Fruit fly (Drosophila melanogaster) whole organism, pupa: ENCODE data around the gene Rubicon.

Experiments used
- CG10348 ChIP-seq: fragments of 200-800 bp; sonication (Bioruptor generic); IDR thresholded peaks from 2 replicates; pipeline ENCODE4 v1.3.6; 2022; ENCODE audit warnings: missing biosample characterization, missing genetic modification characterization
- CG12605 ChIP-seq: fragments of 200-800 bp; sonication (Bioruptor generic); IDR thresholded peaks from 2 replicates; pipeline ENCODE4 v1.3.6; 2022; ENCODE audit warnings: missing biosample characterization, missing genetic modification characterization
- CG13204 ChIP-seq: fragments of 200-800 bp; sonication (Bioruptor generic); optimal IDR thresholded peaks from 2 replicates; lab custom pipeline; 2018; ENCODE audit warnings: missing biosample characterization, mild to moderate bottlenecking, missing genetic modification characterization, moderate library complexity
- CG14655 ChIP-seq: fragments of 200-800 bp; sonication (Bioruptor generic); optimal IDR thresholded peaks from 3 replicates; lab custom pipeline; 2017; ENCODE audit warnings: mild to moderate bottlenecking, missing biosample characterization, missing genetic modification reagents, missing genetic modification characterization
- CG15710 ChIP-seq: fragments of 200-800 bp; sonication (Bioruptor generic); optimal IDR thresholded peaks from 2 replicates; lab custom pipeline; 2018; ENCODE audit warnings: missing biosample characterization, mild to moderate bottlenecking, missing genetic modification characterization, moderate library complexity
- CG17806 ChIP-seq: fragments of 200-800 bp; sonication (Bioruptor generic); optimal IDR thresholded peaks from 2 replicates; lab custom pipeline; 2018; ENCODE audit warnings: missing biosample characterization, mild to moderate bottlenecking, missing genetic modification characterization, moderate library complexity
- CG32121 ChIP-seq: fragments of 200-800 bp; sonication (Bioruptor generic); IDR thresholded peaks from 2 replicates; pipeline ENCODE4 v1.3.6; 2022; ENCODE audit warnings: missing biosample characterization, missing genetic modification characterization
- CG34367 ChIP-seq: fragments of 200-800 bp; sonication (Bioruptor generic); optimal IDR thresholded peaks from 2 replicates; lab custom pipeline; 2018; ENCODE audit warnings: missing biosample characterization, mild to moderate bottlenecking, missing genetic modification characterization
- CG4496 ChIP-seq: fragments of 200-800 bp; sonication (Bioruptor generic); IDR thresholded peaks from 3 replicates; pipeline ENCODE4 v1.3.6; 2022; ENCODE audit warnings: missing biosample characterization, missing genetic modification characterization
- CG8159 ChIP-seq: fragments of 200-800 bp; sonication (Bioruptor generic); optimal IDR thresholded peaks from 3 replicates; lab custom pipeline; 2018; ENCODE audit warnings: missing biosample characterization, mild to moderate bottlenecking, missing genetic modification characterization, moderate library complexity
- CG8301 ChIP-seq: fragments of 200-800 bp; sonication (Bioruptor generic); optimal IDR thresholded peaks from 2 replicates; lab custom pipeline; 2018; ENCODE audit warnings: missing biosample characterization, mild to moderate bottlenecking, missing genetic modification characterization
- CG9948 ChIP-seq: fragments of 200-800 bp; sonication (Bioruptor generic); optimal IDR thresholded peaks from 2 replicates; lab custom pipeline; 2018; ENCODE audit warnings: missing biosample characterization, mild to moderate bottlenecking, missing genetic modification characterization, moderate library complexity
- D1 ChIP-seq: fragments of 200-800 bp; sonication (Bioruptor generic); optimal IDR thresholded peaks from 2 replicates; lab custom pipeline; 2018; ENCODE audit warnings: missing biosample characterization, mild to moderate bottlenecking, missing genetic modification characterization, moderate library complexity
- EcR ChIP-seq: fragments of 200-800 bp; sonication (Bioruptor generic); optimal IDR thresholded peaks from 3 replicates; lab custom pipeline; 2019; ENCODE audit warnings: missing biosample characterization, missing genetic modification characterization, mild to moderate bottlenecking, moderate library complexity, missing genetic modification reagents
- Ets98B ChIP-seq: fragments of 200-800 bp; sonication (Bioruptor generic); IDR thresholded peaks from 2 replicates; pipeline ENCODE4 v1.3.6; 2022; ENCODE audit warnings: missing biosample characterization, missing genetic modification characterization
- Pif1A ChIP-seq: fragments of 200-800 bp; sonication (Bioruptor generic); optimal IDR thresholded peaks from 3 replicates; lab custom pipeline; 2016; ENCODE audit warnings: missing biosample characterization, missing genetic modification characterization
- Pif1B ChIP-seq: fragments of 200-800 bp; sonication (Bioruptor generic); optimal IDR thresholded peaks from 3 replicates; lab custom pipeline; 2016; ENCODE audit warnings: missing biosample characterization, missing genetic modification characterization
- Snoo ChIP-seq: fragments of 200-800 bp; sonication (Bioruptor generic); optimal IDR thresholded peaks from 3 replicates; lab custom pipeline; 2017; ENCODE audit warnings: missing biosample characterization, mild to moderate bottlenecking, missing genetic modification characterization, inconsistent platforms
- fd96Ca ChIP-seq: fragments of 200-800 bp; sonication (Bioruptor generic); IDR thresholded peaks from 3 replicates; pipeline ENCODE4 v1.3.6; 2022; ENCODE audit warnings: missing biosample characterization, missing genetic modification characterization
- gl ChIP-seq: fragments of 200-800 bp; sonication (Bioruptor generic); optimal IDR thresholded peaks from 2 replicates; lab custom pipeline; 2018; ENCODE audit warnings: missing biosample characterization, mild to moderate bottlenecking, missing genetic modification characterization
- rn ChIP-seq: fragments of 200-800 bp; sonication (Bioruptor generic); IDR thresholded peaks from 2 replicates; pipeline ENCODE4 v1.3.6; 2022; ENCODE audit warnings: missing biosample characterization, missing genetic modification characterization

Gene Rubicon

dm6 chrX:8726816-8727215 lies 50.0 kb downstream of the Rubicon start:
- TF ChIP-seq CG17806 (tag; lab: Kevin White, UChicago): no peak
- no peak for TF ChIP-seq gl (tag; lab: Kevin White, UChicago)
- no peak for TF ChIP-seq Pif1A (GFP tag; lab: Kevin White, UChicago)
- no peak for TF ChIP-seq CG14655 (GFP tag; lab: Kevin White, UChicago)
- no peak for TF ChIP-seq Ets98B (GFP tag; lab: Robert Waterston, UW)

DNA sequence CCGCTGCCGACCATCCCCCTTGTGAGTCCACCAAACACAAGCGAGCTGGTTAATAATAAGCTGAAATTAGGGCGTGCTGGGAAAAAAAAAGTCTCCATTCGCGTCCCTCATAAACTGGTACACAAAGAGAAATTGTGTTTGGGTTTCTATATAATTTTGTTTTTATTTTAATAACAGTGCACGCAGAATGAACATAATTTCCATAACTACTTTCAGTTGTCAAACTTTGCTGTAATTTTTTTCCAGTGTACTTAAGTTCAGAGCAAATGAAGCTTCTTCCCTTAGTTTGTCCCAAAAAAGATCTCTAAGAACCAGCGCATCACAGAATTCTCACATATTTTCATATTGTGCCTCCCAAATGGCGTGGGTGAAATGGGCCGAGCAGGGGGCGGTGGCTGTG lies 51.2 kb downstream of the Rubicon start:
- TF ChIP-seq Ets98B (GFP tag; lab: Robert Waterston, UW) (no peak), CG34367 (no peak), CG9948 (tag; lab: Kevin White, UChicago) (no peak), rn (no peak), CG12605 (GFP tag; lab: Robert Waterston, UW) (no peak), CG4496 (GFP tag; lab: Robert Waterston, UW) (no peak), CG17806 (tag; lab: Kevin White, UChicago) (no peak), CG8301 (tag; lab: Kevin White, UChicago) (no peak), D1 (no peak)

DNA sequence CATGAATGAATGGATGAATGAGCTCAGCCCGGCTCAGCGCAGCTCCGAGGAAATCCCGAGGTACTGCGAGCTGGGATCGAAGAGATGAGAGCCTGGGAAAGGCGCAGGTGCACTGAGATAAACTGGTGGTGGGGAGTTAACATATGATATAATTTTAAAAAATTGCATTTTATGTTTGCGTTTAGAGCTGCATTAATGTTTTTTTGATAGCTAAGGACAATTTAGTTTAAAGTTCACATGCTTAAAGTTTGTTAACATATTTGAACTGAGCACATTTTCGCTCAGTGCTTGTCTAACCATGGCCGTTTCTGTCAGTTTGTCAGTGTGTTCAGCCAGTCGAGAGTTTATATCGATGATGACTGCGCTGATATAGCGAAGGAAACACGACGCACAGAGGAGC lies 53.4 kb downstream of the Rubicon start:
- TF ChIP-seq CG15710 (tag; lab: Kevin White, UChicago) (peak; percentile 69), Snoo (peak; percentile 32), CG17806 (tag; lab: Kevin White, UChicago) (peak; percentile 63), CG14655 (GFP tag; lab: Kevin White, UChicago) (peak; percentile 64), Ets98B (GFP tag; lab: Robert Waterston, UW) (0 out of 2 replicates have a peak, but pooled peaks have one; percentile 10), CG12605 (GFP tag; lab: Robert Waterston, UW) (0 out of 2 replicates have a peak, but pooled peaks have one; percentile 37), Pif1B (GFP tag; lab: Kevin White, UChicago) (no peak), rn (no peak), D1 (no peak), Pif1A (GFP tag; lab: Kevin White, UChicago) (peak; percentile 60), CG34367 (peak; percentile 59), gl (tag; lab: Kevin White, UChicago) (peak; percentile 24), CG32121 (GFP tag; lab: Robert Waterston, UW) (no peak), CG9948 (tag; lab: Kevin White, UChicago) (peak; percentile 67), CG8301 (tag; lab: Kevin White, UChicago) (peak; percentile 34), CG10348 (GFP tag; lab: Robert Waterston, UW) (no peak), CG4496 (GFP tag; lab: Robert Waterston, UW) (peak; percentile 66), CG13204 (no peak), EcR (GFP tag; lab: Kevin White, UChicago) (no peak), fd96Ca (GFP tag; lab: Robert Waterston, UW) (peak; percentile 53; the same call in 1 of the 3 replicates), CG8159 (tag; lab: Kevin White, UChicago) (peak; percentile 71)
